Worm (Caenorhabditis elegans) whole organism, L4/young adult: ENCODE results near the gene rpl-32.

ENCODE experiments used
- W03F9.2 ChIP-seq: fragments of 150-350 bp; optimal IDR thresholded peaks from 2 replicates; lab custom pipeline; 2014; ENCODE audit warnings: missing biosample characterization, missing genetic modification characterization
- dao-5 ChIP-seq: sonication (generic microtip); optimal IDR thresholded peaks from 2 replicates; lab custom pipeline; 2016; ENCODE audit warnings: missing genotype, missing genetic modification characterization, moderate library complexity, missing compliant biosample characterization
- him-1 ChIP-seq: sonication (generic microtip); optimal IDR thresholded peaks from 2 replicates; lab custom pipeline; 2016; ENCODE audit warnings: missing genotype, missing genetic modification reagents, missing genetic modification characterization, missing compliant biosample characterization

- TF ChIP-seq him-1 (tag; lab: Kevin White, UChicago) (no peak), dao-5 (tag; lab: Kevin White, UChicago) (no peak), W03F9.2 (tag; lab: Kevin White, UChicago) (no peak)
Observed at ce11 chrII:9041306-9041705, 15.6 kb downstream of the rpl-32 start, which contains the start of gene F37B12.3.
